Worm (Caenorhabditis elegans): ENCODE data around the gene F02C12.1.

ce11 chrX:13388829-13389228 is 13.1 kb upstream of the F02C12.1 start:
- TF ChIP-seq ceh-82 (tag; optimal IDR thresholded peaks at IDR 0.05): no peak
- TF ChIP-seq snpc-4 (tag; optimal IDR thresholded peaks at IDR 0.05): no peak
- TF ChIP-seq zip-2 (tag; optimal IDR thresholded peaks at IDR 0.05): no peak
- TF ChIP-seq unc-39 (tag; optimal IDR thresholded peaks at IDR 0.05): no peak
- no peak for TF ChIP-seq nhr-76 (tag; optimal IDR thresholded peaks at IDR 0.05)
- no peak for TF ChIP-seq pha-4 (GFP tag; IDR thresholded peaks at IDR 0.05)
- no peak for TF ChIP-seq pha-4 (tag; optimal IDR thresholded peaks at IDR 0.05)
- TF ChIP-seq lin-1 (GFP tag; IDR thresholded peaks at IDR 0.05): no peak
- TF ChIP-seq lin-13 (GFP tag; optimal IDR thresholded peaks at IDR 0.05): no peak
- TF ChIP-seq lin-39 (tag; optimal IDR thresholded peaks at IDR 0.05): no peak
